Fruit fly (Drosophila melanogaster) whole organism, prepupa: ENCODE measurements around the gene mthl7.

Experiments
- CG1621 ChIP-seq: fragments of 200-800 bp; sonication (Bioruptor generic); optimal IDR thresholded peaks from 3 replicates; lab custom pipeline; 2018; ENCODE audit warnings: missing biosample characterization, mild to moderate bottlenecking, missing genetic modification characterization
- CG3032 ChIP-seq: fragments of 200-800 bp; optimal IDR thresholded peaks from 2 replicates; lab custom pipeline; 2019; ENCODE audit warnings: missing biosample characterization, mild to moderate bottlenecking, missing genetic modification characterization, moderate library complexity
- CG6854 ChIP-seq: fragments of 200-800 bp; sonication (Bioruptor generic); optimal IDR thresholded peaks from 2 replicates; lab custom pipeline; 2017; ENCODE audit warnings: missing biosample characterization, mild to moderate bottlenecking, missing genetic modification characterization
- Eip78C ChIP-seq: fragments of 200-800 bp; sonication (Bioruptor generic); peaks from one replicate; lab custom pipeline; 2016; ENCODE audit warnings: missing biosample characterization, missing genetic modification characterization
- Ets21C ChIP-seq: fragments of 200-800 bp; sonication (Bioruptor generic); optimal IDR thresholded peaks from 3 replicates; lab custom pipeline; 2016; ENCODE audit warnings: missing biosample characterization, missing genetic modification characterization
- Lpt ChIP-seq: fragments of 200-800 bp; sonication (Bioruptor generic); optimal IDR thresholded peaks from 3 replicates; lab custom pipeline; 2016; ENCODE audit warnings: missing biosample characterization, missing genetic modification characterization
- Sox102F ChIP-seq: fragments of 200-800 bp; sonication (Bioruptor generic); optimal IDR thresholded peaks from 2 replicates; lab custom pipeline; 2016; ENCODE audit warnings: missing biosample characterization, mild to moderate bottlenecking, missing genetic modification characterization
- cyc ChIP-seq: fragments of 200-800 bp; sonication (Bioruptor generic); optimal IDR thresholded peaks from 3 replicates; lab custom pipeline; 2016; ENCODE audit warnings: missing biosample characterization, missing genetic modification characterization
- spab ChIP-seq: fragments of 200-800 bp; sonication (Bioruptor generic); optimal IDR thresholded peaks from 2 replicates; lab custom pipeline; 2017; ENCODE audit warnings: missing biosample characterization, mild to moderate bottlenecking, missing genetic modification characterization, missing genetic modification reagents

DNA sequence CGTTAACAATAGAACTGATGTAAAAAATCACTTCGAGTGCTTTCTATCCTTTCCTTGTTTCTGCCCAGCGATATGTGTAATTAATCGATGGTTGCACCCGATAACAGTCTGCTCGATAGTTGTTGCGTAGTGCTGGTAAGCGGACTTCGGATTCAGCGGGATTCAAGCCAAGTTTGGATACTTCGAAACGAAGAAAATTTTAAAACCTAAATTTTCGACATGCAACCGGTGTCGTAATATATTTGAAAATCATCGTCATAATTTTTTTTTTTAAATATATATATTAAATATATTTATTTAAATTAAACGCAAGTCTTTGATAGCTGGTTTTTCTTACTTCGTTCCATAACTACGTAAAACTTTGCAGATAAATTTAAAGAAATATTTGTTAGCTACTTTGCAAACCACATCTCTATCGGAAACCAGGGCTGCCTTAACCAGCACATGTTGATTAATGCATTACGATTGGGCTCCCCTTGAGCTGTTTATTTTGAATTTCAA, 17.5 kb upstream of the mthl7 start, which contains the start of the genes UbcE2M and Dhps:
- TF ChIP-seq Lpt (GFP tag; lab: Kevin White, UChicago) (no peak), Ets21C (GFP tag; lab: Kevin White, UChicago) (no peak), Eip78C (no peak), CG6854 (no peak), spab (GFP tag; lab: Kevin White, UChicago) (no peak), CG3032 (peak; percentile 69), CG1621 (tag; lab: Kevin White, UChicago) (no peak), cyc (GFP tag; lab: Kevin White, UChicago) (peak; percentile 69), Sox102F (GFP tag; lab: Kevin White, UChicago) (no peak)
